Fruit fly (Drosophila melanogaster) whole organism, pupa: ENCODE measurements around the gene PQBP1.

Source experiments
- CG13204 ChIP-seq: fragments of 200-800 bp; sonication (Bioruptor generic); optimal IDR thresholded peaks from 2 replicates; lab custom pipeline; 2018; ENCODE audit warnings: missing biosample characterization, mild to moderate bottlenecking, missing genetic modification characterization, moderate library complexity
- CG17806 ChIP-seq: fragments of 200-800 bp; sonication (Bioruptor generic); optimal IDR thresholded peaks from 2 replicates; lab custom pipeline; 2018; ENCODE audit warnings: missing biosample characterization, mild to moderate bottlenecking, missing genetic modification characterization, moderate library complexity
- CG4496 ChIP-seq: fragments of 200-800 bp; sonication (Bioruptor generic); IDR thresholded peaks from 3 replicates; pipeline ENCODE4 v1.3.6; 2022; ENCODE audit warnings: missing biosample characterization, missing genetic modification characterization
- EcR ChIP-seq: fragments of 200-800 bp; sonication (Bioruptor generic); optimal IDR thresholded peaks from 3 replicates; lab custom pipeline; 2019; ENCODE audit warnings: missing biosample characterization, missing genetic modification characterization, mild to moderate bottlenecking, moderate library complexity, missing genetic modification reagents
- fd96Ca ChIP-seq: fragments of 200-800 bp; sonication (Bioruptor generic); IDR thresholded peaks from 3 replicates; pipeline ENCODE4 v1.3.6; 2022; ENCODE audit warnings: missing biosample characterization, missing genetic modification characterization
- gl ChIP-seq: fragments of 200-800 bp; sonication (Bioruptor generic); optimal IDR thresholded peaks from 2 replicates; lab custom pipeline; 2018; ENCODE audit warnings: missing biosample characterization, mild to moderate bottlenecking, missing genetic modification characterization

dm6 chr3R:25033142-25033586 lies 32.4 kb upstream of the PQBP1 start, which contains the start of gene Smg6:
- no peak for TF ChIP-seq EcR (GFP tag; lab: Kevin White, UChicago)
- TF ChIP-seq gl (tag; lab: Kevin White, UChicago): no peak
- TF ChIP-seq CG17806 (tag; lab: Kevin White, UChicago): no peak
- TF ChIP-seq CG4496 (GFP tag; lab: Robert Waterston, UW): no peak
- no peak for TF ChIP-seq fd96Ca (GFP tag; lab: Robert Waterston, UW)
- TF ChIP-seq CG13204 (GFP tag; lab: Kevin White, UChicago): no peak
